Worm (Caenorhabditis elegans) whole organism, L1 larva: ENCODE measurements around the gene slc-9B.2.
A peak's percentile ranks its signal among the peaks of the same experiment; 100 is the strongest.

Experiments used
- C16A3.4 ChIP-seq: fragments of 150-350 bp; optimal IDR thresholded peaks from 2 replicates; lab custom pipeline; 2014; ENCODE audit warnings: missing biosample characterization, missing genetic modification characterization
- aha-1 ChIP-seq: fragments of 150-350 bp; optimal IDR thresholded peaks from 2 replicates; lab custom pipeline; 2014; ENCODE audit warnings: missing biosample characterization, missing genetic modification characterization
- alr-1 ChIP-seq: fragments of 200-800 bp; sonication (Bioruptor generic); optimal IDR thresholded peaks from 2 replicates; lab custom pipeline; 2018; ENCODE audit warnings: borderline replicate concordance, mild to moderate bottlenecking, missing genetic modification characterization, missing compliant biosample characterization
- blmp-1 ChIP-seq: fragments of 150-350 bp; optimal IDR thresholded peaks from 2 replicates; lab custom pipeline; 2014; ENCODE audit warnings: missing biosample characterization, missing genetic modification characterization
- ceh-8 ChIP-seq: fragments of 200-800 bp; sonication (Bioruptor generic); optimal IDR thresholded peaks from 2 replicates; lab custom pipeline; 2018; ENCODE audit warnings: mild to moderate bottlenecking, missing genetic modification characterization, moderate library complexity, missing compliant biosample characterization
- ceh-90 ChIP-seq: sonication (generic microtip); optimal IDR thresholded peaks from 2 replicates; lab custom pipeline; 2016; ENCODE audit warnings: missing genetic modification characterization, missing compliant biosample characterization
- dsc-1 ChIP-seq: sonication (generic microtip); optimal IDR thresholded peaks from 2 replicates; lab custom pipeline; 2016; ENCODE audit warnings: mild to moderate bottlenecking, missing genetic modification characterization, missing compliant biosample characterization
- efl-1 ChIP-seq, 4 experiments: fragments of 150-350 bp; optimal IDR thresholded peaks in 3 of 4; peaks in 1 of 4; 1 replicate in 1 of 4; 2 replicates in 3 of 4; lab custom pipeline; 2014; ENCODE audit warnings: missing biosample characterization in 2 of 4, missing genetic modification characterization in 2 of 4, missing genetic modification reagents in 2 of 4
- egl-13 ChIP-seq: sonication (generic microtip); optimal IDR thresholded peaks from 2 replicates; lab custom pipeline; 2016; ENCODE audit warnings: missing genotype, missing genetic modification reagents, missing genetic modification characterization, missing compliant biosample characterization
- egl-27 ChIP-seq, 2 experiments: fragments of 150-350 bp in 1 of 2; sonication (generic microtip); optimal IDR thresholded peaks; 3 replicates each; lab custom pipeline; 2017 to 2018; ENCODE audit warnings: missing biosample characterization in 2 of 2, missing genetic modification characterization in 2 of 2, missing genetic modification reagents in 2 of 2
- fos-1 ChIP-seq: fragments of 150-350 bp; optimal IDR thresholded peaks from 2 replicates; lab custom pipeline; 2014; ENCODE audit warnings: missing biosample characterization, missing genetic modification characterization
- grh-1 ChIP-seq: fragments of 200-800 bp; sonication (Bioruptor generic); IDR thresholded peaks from 2 replicates; pipeline ENCODE4 v1.3.6; 2022; ENCODE audit warnings: missing genetic modification reagents, missing genetic modification characterization, missing compliant biosample characterization
- hlh-17 ChIP-seq: fragments of 200-800 bp; sonication (Bioruptor generic); optimal IDR thresholded peaks from 2 replicates; lab custom pipeline; 2018; ENCODE audit warnings: missing genetic modification characterization, mild to moderate bottlenecking, missing compliant biosample characterization, moderate library complexity, borderline replicate concordance
- hlh-4 ChIP-seq: sonication (generic microtip); optimal IDR thresholded peaks from 2 replicates; lab custom pipeline; 2016; ENCODE audit warnings: mild to moderate bottlenecking, missing genetic modification characterization, missing compliant biosample characterization
- irx-1 ChIP-seq: sonication (generic microtip); optimal IDR thresholded peaks from 2 replicates; lab custom pipeline; 2016; ENCODE audit warnings: missing genetic modification characterization, missing compliant biosample characterization
- jun-1 ChIP-seq: fragments of 150-350 bp; optimal IDR thresholded peaks from 2 replicates; lab custom pipeline; 2014; ENCODE audit warnings: missing biosample characterization, missing genetic modification reagents, missing genetic modification characterization
- lin-13 ChIP-seq: fragments of 150-350 bp; optimal IDR thresholded peaks from 2 replicates; lab custom pipeline; 2014; ENCODE audit warnings: missing biosample characterization, missing genetic modification reagents, missing genetic modification characterization
- lin-35 ChIP-seq, 2 experiments: fragments of 150-350 bp; optimal IDR thresholded peaks; 2 replicates each; lab custom pipeline; 2014; ENCODE audit warnings: missing biosample characterization in 2 of 2, missing genetic modification characterization in 2 of 2, missing genetic modification reagents in 2 of 2
- mab-9 ChIP-seq: fragments of 200-800 bp; sonication (Bioruptor generic); IDR thresholded peaks from 2 replicates; pipeline ENCODE4 v1.3.6; 2022; ENCODE audit warnings: missing genetic modification reagents, missing genetic modification characterization, missing compliant biosample characterization
- mep-1 ChIP-seq: fragments of 150-350 bp; optimal IDR thresholded peaks from 2 replicates; lab custom pipeline; 2014; ENCODE audit warnings: missing biosample characterization, missing genetic modification characterization
- nhr-11 ChIP-seq: fragments of 150-350 bp; optimal IDR thresholded peaks from 2 replicates; lab custom pipeline; 2014; ENCODE audit warnings: missing biosample characterization, missing genetic modification characterization
- nhr-19 ChIP-seq: fragments of 200-800 bp; sonication (Bioruptor generic); conservative IDR thresholded peaks from 2 replicates; pipeline ENCODE4 v1.3.6; 2022; ENCODE audit warnings: missing genetic modification characterization, missing compliant biosample characterization
- nhr-20 ChIP-seq: sonication (generic microtip); optimal IDR thresholded peaks from 2 replicates; lab custom pipeline; 2016; ENCODE audit warnings: mild to moderate bottlenecking, missing genetic modification characterization, missing compliant biosample characterization
- nhr-28 ChIP-seq: fragments of 150-350 bp; optimal IDR thresholded peaks from 2 replicates; lab custom pipeline; 2014; ENCODE audit warnings: missing biosample characterization, missing genetic modification characterization
- nhr-71 ChIP-seq: sonication (generic microtip); optimal IDR thresholded peaks from 2 replicates; lab custom pipeline; 2016; ENCODE audit warnings: mild to moderate bottlenecking, missing genetic modification characterization, moderate library complexity, missing compliant biosample characterization
- nhr-76 ChIP-seq: sonication (generic microtip); optimal IDR thresholded peaks from 2 replicates; lab custom pipeline; 2017; ENCODE audit warnings: missing biosample characterization, missing genetic modification characterization
- nhr-84 ChIP-seq: sonication (generic microtip); optimal IDR thresholded peaks from 2 replicates; lab custom pipeline; 2017; ENCODE audit warnings: missing biosample characterization, missing genetic modification characterization
- nhr-85 ChIP-seq: sonication (generic microtip); peaks from one replicate; lab custom pipeline; 2016; ENCODE audit warnings: missing genetic modification characterization, inconsistent platforms, missing compliant biosample characterization
- nhr-90 ChIP-seq: sonication (generic microtip); optimal IDR thresholded peaks from 2 replicates; lab custom pipeline; 2016; ENCODE audit warnings: mild to moderate bottlenecking, missing genetic modification characterization, missing compliant biosample characterization; ENCODE audit not compliant: poor library complexity
- pag-3 ChIP-seq: sonication (generic microtip); optimal IDR thresholded peaks from 2 replicates; lab custom pipeline; 2017; ENCODE audit warnings: missing genetic modification characterization, mild to moderate bottlenecking, missing compliant biosample characterization, antibody characterized with exemption, borderline replicate concordance; ENCODE audit not compliant: insufficient read depth
- pax-3 ChIP-seq: fragments of 200-800 bp; sonication (Bioruptor generic); optimal IDR thresholded peaks from 2 replicates; lab custom pipeline; 2018; ENCODE audit warnings: mild to moderate bottlenecking, missing genetic modification characterization, moderate library complexity, missing compliant biosample characterization
- rnt-1 ChIP-seq: sonication (generic microtip); optimal IDR thresholded peaks from 2 replicates; lab custom pipeline; 2016; ENCODE audit warnings: mild to moderate bottlenecking, missing genetic modification characterization, moderate library complexity, missing compliant biosample characterization
- skn-1 ChIP-seq: fragments of 150-350 bp; optimal IDR thresholded peaks from 2 replicates; lab custom pipeline; 2014; ENCODE audit warnings: missing biosample characterization, missing genetic modification characterization
- snu-23 ChIP-seq: sonication (generic microtip); optimal IDR thresholded peaks from 2 replicates; lab custom pipeline; 2016; ENCODE audit warnings: missing genetic modification characterization, missing compliant biosample characterization
- sup-37 ChIP-seq: fragments of 200-800 bp; sonication (Bioruptor generic); optimal IDR thresholded peaks from 2 replicates; lab custom pipeline; 2018; ENCODE audit warnings: mild to moderate bottlenecking, missing genetic modification characterization, missing compliant biosample characterization
- tbx-2 ChIP-seq: sonication (generic microtip); optimal IDR thresholded peaks from 2 replicates; lab custom pipeline; 2016; ENCODE audit warnings: missing genetic modification characterization, missing compliant biosample characterization
- tlp-1 ChIP-seq: fragments of 150-350 bp; optimal IDR thresholded peaks from 2 replicates; lab custom pipeline; 2014; ENCODE audit warnings: missing biosample characterization, missing genetic modification characterization
- unc-130 ChIP-seq: fragments of 150-350 bp; optimal IDR thresholded peaks from 2 replicates; lab custom pipeline; 2017; ENCODE audit warnings: missing biosample characterization, missing genetic modification characterization, inconsistent platforms
- unc-62 ChIP-seq: fragments of 150-350 bp; optimal IDR thresholded peaks from 2 replicates; lab custom pipeline; 2014; ENCODE audit warnings: missing biosample characterization, missing genetic modification reagents, missing genetic modification characterization
- unc-86 ChIP-seq: sonication (generic microtip); optimal IDR thresholded peaks from 2 replicates; lab custom pipeline; 2016; ENCODE audit warnings: missing genetic modification characterization, missing compliant biosample characterization
- vab-15 ChIP-seq: sonication (generic microtip); optimal IDR thresholded peaks from 2 replicates; lab custom pipeline; 2017; ENCODE audit warnings: missing genotype, mild to moderate bottlenecking, missing genetic modification characterization, missing compliant biosample characterization
- zip-4 ChIP-seq: fragments of 200-800 bp; sonication (Bioruptor generic); optimal IDR thresholded peaks from 2 replicates; lab custom pipeline; 2018; ENCODE audit warnings: mild to moderate bottlenecking, missing genetic modification characterization, moderate library complexity, missing compliant biosample characterization

slc-9B.2 gene

DNA sequence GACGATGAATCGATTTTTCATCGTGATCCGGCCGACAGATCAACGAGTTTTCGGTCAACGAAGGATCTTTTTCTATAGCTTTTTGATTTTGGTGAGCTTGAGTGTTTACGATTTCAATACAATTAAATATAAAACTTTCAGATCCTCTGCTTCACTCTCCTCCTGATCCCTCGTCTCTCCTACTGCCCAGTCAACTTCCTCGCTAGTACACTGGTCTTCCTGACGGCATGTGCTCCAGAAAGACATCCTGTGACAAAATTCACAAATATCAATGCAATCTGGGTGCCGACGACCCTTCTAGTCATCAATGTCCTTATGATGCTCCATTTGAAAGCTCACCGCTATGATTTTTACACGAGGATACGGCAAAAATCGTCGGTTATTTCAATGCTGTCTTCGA lies 30.5 kb upstream of the slc-9B.2 start:
- TF ChIP-seq unc-86 (no peak), hlh-4 (tag; lab: Kevin White, UChicago) (no peak), blmp-1 (tag; lab: Kevin White, UChicago) (no peak), tlp-1 (no peak), ceh-90 (tag; lab: Kevin White, UChicago) (no peak), zip-4 (GFP tag; lab: Kevin White, UChicago) (no peak), snu-23 (GFP tag; lab: Kevin White, UChicago) (no peak), vab-15 (tag; lab: Kevin White, UChicago) (no peak), unc-130 (tag; lab: Kevin White, UChicago) (no peak), nhr-28 (tag; lab: Kevin White, UChicago) (no peak), rnt-1 (no peak)

DNA sequence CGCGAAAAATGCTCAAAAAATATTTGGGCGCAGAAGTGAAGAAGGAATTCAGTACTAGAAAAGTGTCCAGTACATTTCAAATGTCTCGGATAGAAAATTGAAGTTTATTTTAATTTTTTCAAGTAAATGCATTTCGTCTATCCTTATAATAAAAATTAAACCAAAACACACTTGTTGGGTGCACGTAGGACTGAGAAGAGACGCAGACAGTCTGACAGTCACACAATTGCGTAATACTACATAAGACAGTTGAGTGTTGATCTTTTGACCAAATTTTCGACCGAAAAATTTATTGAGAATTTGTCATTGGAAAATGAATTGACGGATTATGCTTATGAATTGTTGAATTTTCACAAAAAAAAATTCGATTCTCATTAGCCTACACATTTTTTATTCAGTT lies 29.3 kb upstream of the slc-9B.2 start, which contains the start of gene oac-7:
TSS of gene oac-7 (plus strand) at position 283 of the 400 bp plus-strand sequence.
- TF ChIP-seq dsc-1 (tag; lab: Kevin White, UChicago) (no peak), nhr-20 (tag; lab: Kevin White, UChicago) (no peak), ceh-8 (GFP tag; lab: Kevin White, UChicago) (no peak), hlh-17 (no peak), C16A3.4 (tag; lab: Kevin White, UChicago) (no peak), irx-1 (no peak), jun-1 (tag; lab: Kevin White, UChicago) (no peak), unc-130 (tag; lab: Kevin White, UChicago) (no peak), skn-1 (tag; lab: Kevin White, UChicago) (peak; percentile 5), pax-3 (tag; lab: Kevin White, UChicago) (no peak), nhr-76 (tag; lab: Kevin White, UChicago) (no peak), egl-13 (tag; lab: Kevin White, UChicago) (no peak), mep-1 (tag; lab: Kevin White, UChicago) (no peak), egl-27 (tag; optimal IDR thresholded peaks at IDR 0.05; lab: Kevin White, UChicago) (no peak), nhr-85 (tag; lab: Kevin White, UChicago) (peak; percentile 45), lin-13 (GFP tag; lab: Kevin White, UChicago) (no peak), fos-1 (tag; lab: Kevin White, UChicago) (no peak), nhr-90 (no peak), grh-1 (GFP tag; lab: Robert Waterston, UW) (no peak), lin-35 (GFP tag; optimal IDR thresholded peaks at IDR 0.05; lab: Kevin White, UChicago) (no peak), nhr-71 (tag; lab: Kevin White, UChicago) (peak; percentile 66), efl-1 (optimal IDR thresholded peaks at IDR 0.05; lab: Kevin White, UChicago) (peak in 1 of 2 experiments; percentile 13), efl-1 (GFP tag; optimal IDR thresholded peaks at IDR 0.05 in 1 of 2; lab: Kevin White, UChicago) (no peak), nhr-11 (tag; lab: Kevin White, UChicago) (no peak), nhr-19 (GFP tag; lab: Robert Waterston, UW) (no peak), nhr-84 (tag; lab: Kevin White, UChicago) (no peak), mab-9 (no peak), pag-3 (tag; lab: Kevin White, UChicago) (no peak), tbx-2 (tag; lab: Kevin White, UChicago) (no peak), blmp-1 (tag; lab: Kevin White, UChicago) (peak; percentile 4), aha-1 (no peak), sup-37 (no peak), unc-62 (GFP tag; lab: Kevin White, UChicago) (no peak), vab-15 (tag; lab: Kevin White, UChicago) (no peak), alr-1 (no peak)
